Worm (Caenorhabditis elegans) whole organism, young adult: Measurements from ENCODE around the gene C31B8.1.

Experiments
- B0019.2 ChIP-seq: fragments of 200-800 bp; sonication (Bioruptor generic); conservative IDR thresholded peaks from 2 replicates; pipeline ENCODE4 v1.3.6; 2022; ENCODE audit warnings: missing genetic modification reagents, missing genetic modification characterization, missing compliant biosample characterization
- B0336.3 ChIP-seq: fragments of 200-800 bp; sonication (Bioruptor generic); IDR thresholded peaks from 2 replicates; pipeline ENCODE4 v1.3.6; 2022; ENCODE audit warnings: missing genetic modification characterization, missing compliant biosample characterization
- C17E4.6 ChIP-seq: fragments of 200-800 bp; sonication (Bioruptor generic); IDR thresholded peaks from 2 replicates; pipeline ENCODE4 v1.3.6; 2022; ENCODE audit warnings: missing genetic modification reagents, missing genetic modification characterization, missing compliant biosample characterization
- D2030.7 ChIP-seq: fragments of 200-800 bp; sonication (Bioruptor generic); IDR thresholded peaks from 2 replicates; pipeline ENCODE4 v1.3.6; 2022; ENCODE audit warnings: missing genetic modification reagents, missing genetic modification characterization, missing compliant biosample characterization
- F33H1.4 ChIP-seq: fragments of 200-800 bp; sonication (Bioruptor generic); IDR thresholded peaks from 2 replicates; pipeline ENCODE4 v1.3.6; 2022; ENCODE audit warnings: missing genetic modification reagents, missing genetic modification characterization, missing compliant biosample characterization
- F37B4.10 ChIP-seq: fragments of 200-800 bp; sonication (Bioruptor generic); IDR thresholded peaks from 2 replicates; pipeline ENCODE4 v1.3.6; 2022; ENCODE audit warnings: missing genetic modification characterization, missing compliant biosample characterization
- F57A8.1 ChIP-seq: fragments of 200-800 bp; sonication (Bioruptor generic); optimal IDR thresholded peaks from 2 replicates; lab custom pipeline; 2018; ENCODE audit warnings: mild to moderate bottlenecking, missing genetic modification characterization, moderate library complexity, missing compliant biosample characterization
- T07F8.4 ChIP-seq: sonication (generic microtip); optimal IDR thresholded peaks from 2 replicates; lab custom pipeline; 2016; ENCODE audit warnings: mild to moderate bottlenecking, missing genetic modification characterization, moderate library complexity, missing compliant biosample characterization
- T26A5.8 ChIP-seq: sonication (generic microtip); optimal IDR thresholded peaks from 2 replicates; lab custom pipeline; 2016; ENCODE audit warnings: missing genetic modification characterization, missing compliant biosample characterization
- aptf-3 ChIP-seq: fragments of 200-800 bp; sonication (Bioruptor generic); IDR thresholded peaks from 2 replicates; pipeline ENCODE4 v1.3.6; 2022; ENCODE audit warnings: missing genetic modification characterization, missing compliant biosample characterization
- attf-5 ChIP-seq: fragments of 200-800 bp; sonication (Bioruptor generic); optimal IDR thresholded peaks from 2 replicates; lab custom pipeline; 2018; ENCODE audit warnings: mild to moderate bottlenecking, missing genetic modification characterization, missing compliant biosample characterization
- bed-1 ChIP-seq: fragments of 200-800 bp; sonication (Bioruptor generic); IDR thresholded peaks from 2 replicates; pipeline ENCODE4 v1.3.6; 2022; ENCODE audit warnings: missing genetic modification reagents, missing genetic modification characterization, missing compliant biosample characterization
- bed-2 ChIP-seq: fragments of 200-800 bp; sonication (Bioruptor generic); IDR thresholded peaks from 2 replicates; pipeline ENCODE4 v1.3.6; 2022; ENCODE audit warnings: missing genetic modification reagents, missing genetic modification characterization, missing compliant biosample characterization
- ccch-3 ChIP-seq: fragments of 200-800 bp; sonication (Bioruptor generic); optimal IDR thresholded peaks from 2 replicates; lab custom pipeline; 2018; ENCODE audit warnings: mild to moderate bottlenecking, missing genetic modification characterization, missing compliant biosample characterization
- ceh-40 ChIP-seq: fragments of 200-800 bp; sonication (Bioruptor generic); IDR thresholded peaks from 2 replicates; pipeline ENCODE4 v1.3.6; 2022; ENCODE audit warnings: missing genetic modification characterization, missing compliant biosample characterization
- ceh-58 ChIP-seq: fragments of 200-800 bp; sonication (Bioruptor generic); IDR thresholded peaks from 2 replicates; pipeline ENCODE4 v1.3.6; 2022; ENCODE audit warnings: missing genetic modification characterization, missing compliant biosample characterization
- ceh-79 ChIP-seq: sonication (generic microtip); optimal IDR thresholded peaks from 2 replicates; lab custom pipeline; 2017; ENCODE audit warnings: mild to moderate bottlenecking, missing genetic modification characterization, missing compliant biosample characterization
- dpff-1 ChIP-seq: sonication (generic microtip); optimal IDR thresholded peaks from 2 replicates; lab custom pipeline; 2017; ENCODE audit warnings: mild to moderate bottlenecking, missing genetic modification characterization, missing compliant biosample characterization
- efl-1 ChIP-seq: fragments of 150-350 bp; optimal IDR thresholded peaks from 2 replicates; lab custom pipeline; 2014; ENCODE audit warnings: missing biosample characterization, missing genetic modification reagents, missing genetic modification characterization
- ekl-4 ChIP-seq: fragments of 200-800 bp; sonication (Bioruptor generic); IDR thresholded peaks from 2 replicates; pipeline ENCODE4 v1.3.6; 2022; ENCODE audit warnings: missing genetic modification reagents, missing genetic modification characterization, missing compliant biosample characterization
- ets-4 ChIP-seq: fragments of 200-800 bp; sonication (Bioruptor generic); optimal IDR thresholded peaks from 2 replicates; lab custom pipeline; 2018; ENCODE audit warnings: mild to moderate bottlenecking, missing genetic modification characterization, missing compliant biosample characterization
- gei-17 ChIP-seq: fragments of 200-800 bp; sonication (Bioruptor generic); optimal IDR thresholded peaks from 2 replicates; lab custom pipeline; 2018; ENCODE audit warnings: mild to moderate bottlenecking, missing genetic modification characterization, missing compliant biosample characterization
- hlh-26 ChIP-seq: fragments of 200-800 bp; sonication (Bioruptor generic); conservative IDR thresholded peaks from 2 replicates; pipeline ENCODE4 v1.3.6; 2022; ENCODE audit warnings: missing genetic modification reagents, missing genetic modification characterization, missing compliant biosample characterization
- lin-35 ChIP-seq, 3 experiments: fragments of 150-350 bp in 2 of 3; sonication (generic microtip) in 1 of 3; optimal IDR thresholded peaks; 2 replicates each; lab custom pipeline; 2014 to 2018; ENCODE audit warnings: missing biosample characterization in 3 of 3, missing genetic modification characterization in 3 of 3, missing genetic modification reagents in 3 of 3
- madf-3 ChIP-seq: fragments of 200-800 bp; sonication (Bioruptor generic); IDR thresholded peaks from 2 replicates; pipeline ENCODE4 v1.3.6; 2022; ENCODE audit warnings: missing genetic modification reagents, missing genetic modification characterization, missing compliant biosample characterization
- madf-6 ChIP-seq: fragments of 200-800 bp; sonication (Bioruptor generic); IDR thresholded peaks from 2 replicates; pipeline ENCODE4 v1.3.6; 2022; ENCODE audit warnings: missing genetic modification reagents, missing genetic modification characterization, missing compliant biosample characterization
- mcd-1 ChIP-seq: fragments of 200-800 bp; sonication (Bioruptor generic); IDR thresholded peaks from 2 replicates; pipeline ENCODE4 v1.3.6; 2022; ENCODE audit warnings: missing genetic modification reagents, missing genetic modification characterization, missing compliant biosample characterization
- nfya-1 ChIP-seq: sonication (generic microtip); optimal IDR thresholded peaks from 2 replicates; lab custom pipeline; 2017; ENCODE audit warnings: antibody characterized with exemption, missing compliant biosample characterization, missing genetic modification characterization, borderline replicate concordance; ENCODE audit not compliant: insufficient read depth
- nhr-120 ChIP-seq: fragments of 200-800 bp; sonication (Bioruptor generic); IDR thresholded peaks from 2 replicates; pipeline ENCODE4 v1.3.6; 2022; ENCODE audit warnings: missing genetic modification characterization, missing compliant biosample characterization
- nhr-179 ChIP-seq: sonication (generic microtip); optimal IDR thresholded peaks from 2 replicates; lab custom pipeline; 2016; ENCODE audit warnings: mild to moderate bottlenecking, missing genetic modification characterization, missing compliant biosample characterization
- nhr-27 ChIP-seq: fragments of 200-800 bp; sonication (Bioruptor generic); optimal IDR thresholded peaks from 2 replicates; lab custom pipeline; 2018; ENCODE audit warnings: mild to moderate bottlenecking, missing genetic modification characterization, moderate library complexity, missing compliant biosample characterization
- pbrm-1 ChIP-seq: fragments of 200-800 bp; sonication (Bioruptor generic); IDR thresholded peaks from 2 replicates; pipeline ENCODE4 v1.3.6; 2022; ENCODE audit warnings: missing genetic modification reagents, missing genetic modification characterization, missing compliant biosample characterization
- snpc-1.1 ChIP-seq: sonication (generic microtip); optimal IDR thresholded peaks from 2 replicates; lab custom pipeline; 2017; ENCODE audit warnings: missing genetic modification characterization, mild to moderate bottlenecking, missing compliant biosample characterization, antibody characterized with exemption, moderate library complexity, missing genotype, missing genetic modification reagents; ENCODE audit not compliant: insufficient read depth
- snpc-3.4 ChIP-seq: sonication (generic microtip); optimal IDR thresholded peaks from 2 replicates; lab custom pipeline; 2017; ENCODE audit warnings: missing genetic modification characterization, mild to moderate bottlenecking, missing compliant biosample characterization, antibody characterized with exemption, moderate library complexity, missing genotype, missing genetic modification reagents
- somi-1 ChIP-seq: fragments of 200-800 bp; sonication (Bioruptor generic); optimal IDR thresholded peaks from 2 replicates; lab custom pipeline; 2018; ENCODE audit warnings: mild to moderate bottlenecking, missing genetic modification characterization, missing compliant biosample characterization
- sptf-2 ChIP-seq: fragments of 200-800 bp; sonication (Bioruptor generic); optimal IDR thresholded peaks from 2 replicates; lab custom pipeline; 2018; ENCODE audit warnings: mild to moderate bottlenecking, missing genetic modification characterization, missing compliant biosample characterization
- tbx-9 ChIP-seq: sonication (generic microtip); optimal IDR thresholded peaks from 2 replicates; lab custom pipeline; 2016; ENCODE audit warnings: borderline replicate concordance, missing genetic modification characterization, inconsistent platforms, missing compliant biosample characterization
- unc-130 ChIP-seq: sonication (generic microtip); optimal IDR thresholded peaks from 2 replicates; lab custom pipeline; 2016; ENCODE audit warnings: missing genetic modification reagents, missing genetic modification characterization, missing compliant biosample characterization
- xnd-1 ChIP-seq: sonication (generic microtip); optimal IDR thresholded peaks from 2 replicates; lab custom pipeline; 2016; ENCODE audit warnings: missing genotype, missing genetic modification reagents, missing genetic modification characterization, missing compliant biosample characterization
- zfh-2 ChIP-seq: fragments of 200-800 bp; sonication (Bioruptor generic); conservative IDR thresholded peaks from 2 replicates; pipeline ENCODE4 v1.3.6; 2022; ENCODE audit warnings: missing genetic modification reagents, missing genetic modification characterization, missing compliant biosample characterization
- ztf-18 ChIP-seq: sonication (generic microtip); optimal IDR thresholded peaks from 2 replicates; lab custom pipeline; 2016; ENCODE audit warnings: missing genotype, mild to moderate bottlenecking, missing genetic modification characterization, missing compliant biosample characterization

The C31B8.1 gene

DNA sequence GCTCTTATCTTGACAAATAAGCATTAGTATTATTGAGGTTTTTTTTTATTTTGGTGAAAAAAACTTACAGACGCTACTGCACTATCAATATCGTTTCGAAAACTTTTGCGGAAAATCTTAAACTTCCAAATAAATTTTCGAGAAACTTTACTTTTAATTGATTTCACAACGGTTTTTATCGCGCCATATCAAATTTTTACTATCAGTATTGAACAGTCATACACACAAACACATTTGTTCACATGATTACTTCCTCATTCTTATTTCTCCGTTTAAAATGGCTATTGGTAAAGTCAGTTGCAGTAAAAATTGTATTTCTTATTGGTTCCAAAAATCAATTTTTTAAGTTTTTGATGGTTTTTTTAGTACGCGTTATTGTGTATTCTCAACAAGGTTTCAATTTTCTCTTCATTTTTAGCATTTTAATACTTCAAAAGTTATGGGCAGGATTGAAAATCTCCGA lies 35.1 kb upstream of the C31B8.1 start, which contains the start of gene pals-32:
Gene pals-32 (plus strand): TSS at position 413 of the 463 bp plus-strand sequence.
- no peak for TF ChIP-seq T07F8.4
- TF ChIP-seq bed-1 (GFP tag; lab: Robert Waterston, UW) = no peak
- no peak for TF ChIP-seq mcd-1 (GFP tag; lab: Robert Waterston, UW)
- TF ChIP-seq gei-17 = no peak
- no peak for TF ChIP-seq ccch-3 (GFP tag; lab: Kevin White, UChicago)
- TF ChIP-seq F33H1.4 (GFP tag; lab: Robert Waterston, UW) = no peak

DNA sequence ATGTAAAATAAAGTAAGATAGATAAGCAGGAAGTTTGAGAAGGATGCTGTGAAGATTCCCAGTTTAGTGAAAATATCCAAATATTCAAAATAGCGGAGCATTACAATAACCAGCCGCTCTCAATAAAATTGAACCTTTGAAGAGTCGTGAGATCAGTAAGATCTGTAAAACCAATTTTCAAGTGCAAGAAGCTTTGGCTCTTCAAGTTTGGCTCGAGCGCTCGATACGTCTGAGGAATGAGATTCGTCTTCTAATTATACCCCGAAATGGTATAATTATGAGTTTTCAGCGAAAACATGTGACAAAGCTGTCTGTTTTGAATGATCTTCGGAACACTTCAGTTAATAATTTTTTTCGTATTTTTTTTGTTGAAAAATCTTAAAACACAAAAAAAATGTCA lies 31.5 kb upstream of the C31B8.1 start, which contains the start of gene str-46:
Gene str-46 (minus strand): TSS at position 101 of the 400 bp plus-strand sequence.
- TF ChIP-seq D2030.7 (GFP tag; lab: Robert Waterston, UW) (no peak), bed-2 (GFP tag; lab: Robert Waterston, UW) (no peak), attf-5 (GFP tag; lab: Kevin White, UChicago) (no peak), zfh-2 (no peak), T26A5.8 (tag; lab: Kevin White, UChicago) (no peak), sptf-2 (no peak), tbx-9 (tag; lab: Kevin White, UChicago) (no peak), ekl-4 (GFP tag; lab: Robert Waterston, UW) (no peak), somi-1 (GFP tag; lab: Kevin White, UChicago) (no peak), ceh-58 (GFP tag; lab: Robert Waterston, UW) (no peak), madf-3 (no peak), ets-4 (no peak), ceh-79 (no peak), efl-1 (GFP tag; lab: Kevin White, UChicago) (no peak), nhr-120 (GFP tag; lab: Robert Waterston, UW) (no peak), unc-130 (no peak), F37B4.10 (GFP tag; lab: Robert Waterston, UW) (no peak), ceh-40 (GFP tag; lab: Robert Waterston, UW) (no peak), aptf-3 (GFP tag; lab: Robert Waterston, UW) (no peak), F57A8.1 (no peak)

DNA sequence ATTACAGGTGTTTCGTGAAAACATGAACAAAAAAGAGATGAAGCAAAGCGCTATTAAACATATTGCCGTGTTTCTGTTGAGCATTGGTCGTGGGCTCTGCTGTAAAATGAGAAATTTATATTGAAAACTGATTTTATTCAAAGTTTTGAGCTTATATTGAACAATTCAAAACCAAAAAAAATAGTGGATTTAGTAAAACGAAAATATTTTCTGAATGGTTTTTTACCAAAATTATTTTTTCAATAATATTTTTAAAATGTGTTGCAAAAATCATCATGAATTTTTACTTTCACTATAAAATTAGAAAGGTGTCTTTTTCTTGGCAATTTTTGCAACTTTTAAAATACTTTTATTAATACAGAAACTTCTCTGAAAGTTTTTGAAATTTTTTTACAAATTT lies 28.1 kb upstream of the C31B8.1 start, which contains the start of gene C31B8.7:
Gene C31B8.7 (minus strand): TSS at position 101 of the 400 bp plus-strand sequence.
- TF ChIP-seq snpc-1.1 (tag; lab: Kevin White, UChicago) (no peak), ets-4 (no peak), B0336.3 (GFP tag; lab: Robert Waterston, UW) (no peak), tbx-9 (tag; lab: Kevin White, UChicago) (no peak), nhr-179 (no peak), madf-6 (GFP tag; lab: Robert Waterston, UW) (no peak), nfya-1 (tag; lab: Kevin White, UChicago) (no peak), T07F8.4 (no peak), hlh-26 (no peak), D2030.7 (GFP tag; lab: Robert Waterston, UW) (no peak), C17E4.6 (GFP tag; lab: Robert Waterston, UW) (no peak), B0019.2 (GFP tag; lab: Robert Waterston, UW) (no peak), dpff-1 (tag; lab: Kevin White, UChicago) (no peak), ztf-18 (no peak), unc-130 (no peak), snpc-3.4 (tag; lab: Kevin White, UChicago) (no peak), pbrm-1 (GFP tag; lab: Robert Waterston, UW) (no peak), lin-35 (GFP tag; optimal IDR thresholded peaks at IDR 0.05; lab: Kevin White, UChicago) (no peak), nhr-27 (tag; lab: Kevin White, UChicago) (no peak), xnd-1 (tag; lab: Kevin White, UChicago) (no peak)
